Worm (Caenorhabditis elegans) whole organism, young adult: ENCODE measurements around the gene F55G7.1.

ENCODE experiments used
- B0336.3 ChIP-seq: fragments of 200-800 bp; sonication (Bioruptor generic); IDR thresholded peaks from 2 replicates; pipeline ENCODE4 v1.3.6; 2022; ENCODE audit warnings: missing genetic modification characterization, missing compliant biosample characterization
- C06A6.2 ChIP-seq: fragments of 200-800 bp; sonication (Bioruptor generic); conservative IDR thresholded peaks from 2 replicates; pipeline ENCODE4 v1.3.6; 2022; ENCODE audit warnings: missing genetic modification characterization, missing compliant biosample characterization
- F23B12.7 ChIP-seq: sonication (generic microtip); optimal IDR thresholded peaks from 2 replicates; lab custom pipeline; 2017; ENCODE audit warnings: missing genetic modification characterization, mild to moderate bottlenecking, missing compliant biosample characterization, antibody characterized with exemption, moderate library complexity; ENCODE audit not compliant: insufficient read depth
- F33H1.4 ChIP-seq: fragments of 200-800 bp; sonication (Bioruptor generic); IDR thresholded peaks from 2 replicates; pipeline ENCODE4 v1.3.6; 2022; ENCODE audit warnings: missing genetic modification reagents, missing genetic modification characterization, missing compliant biosample characterization
- F49E8.2 ChIP-seq: sonication (generic microtip); optimal IDR thresholded peaks from 3 replicates; lab custom pipeline; 2017; ENCODE audit warnings: missing genetic modification characterization, mild to moderate bottlenecking, missing compliant biosample characterization, antibody characterized with exemption, moderate library complexity; ENCODE audit not compliant: insufficient read depth
- F52B5.7 ChIP-seq: sonication (generic microtip); optimal IDR thresholded peaks from 2 replicates; lab custom pipeline; 2016; ENCODE audit warnings: mild to moderate bottlenecking, missing genetic modification characterization, missing compliant biosample characterization
- F55B11.4 ChIP-seq: sonication (generic microtip); optimal IDR thresholded peaks from 2 replicates; lab custom pipeline; 2016; ENCODE audit warnings: missing compliant biosample characterization, missing genetic modification characterization, borderline replicate concordance; ENCODE audit not compliant: insufficient read depth
- F57C9.4 ChIP-seq: sonication (generic microtip); optimal IDR thresholded peaks from 2 replicates; lab custom pipeline; 2017; ENCODE audit warnings: mild to moderate bottlenecking, missing genetic modification characterization, missing compliant biosample characterization
- K12H6.12 ChIP-seq: fragments of 200-800 bp; sonication (Bioruptor generic); optimal IDR thresholded peaks from 2 replicates; lab custom pipeline; 2018; ENCODE audit warnings: mild to moderate bottlenecking, missing genetic modification characterization, missing compliant biosample characterization
- Y53F4B.3 ChIP-seq: fragments of 200-800 bp; sonication (Bioruptor generic); IDR thresholded peaks from 2 replicates; pipeline ENCODE4 v1.3.6; 2022; ENCODE audit warnings: missing genetic modification reagents, missing genetic modification characterization, missing compliant biosample characterization
- Y53G8AR.9 ChIP-seq: fragments of 200-800 bp; sonication (Bioruptor generic); conservative IDR thresholded peaks from 2 replicates; pipeline ENCODE4 v1.3.6; 2022; ENCODE audit warnings: missing genetic modification reagents, missing genetic modification characterization, missing compliant biosample characterization
- Y79H2A.3 ChIP-seq: fragments of 200-800 bp; sonication (Bioruptor generic); conservative IDR thresholded peaks from 2 replicates; pipeline ENCODE4 v1.3.6; 2022; ENCODE audit warnings: missing genetic modification reagents, missing genetic modification characterization, missing compliant biosample characterization
- ama-1 ChIP-seq, 3 experiments: fragments of 150-350 bp in 1 of 3; sonication (generic microtip) in 2 of 3; optimal IDR thresholded peaks; 2 replicates each; lab custom pipeline; 2014 to 2018; ENCODE audit warnings: missing biosample characterization in 2 of 3, missing genetic modification characterization in 2 of 3, missing genetic modification reagents in 2 of 3
- aptf-2 ChIP-seq: fragments of 200-800 bp; sonication (Bioruptor generic); conservative IDR thresholded peaks from 2 replicates; pipeline ENCODE4 v1.3.6; 2022; ENCODE audit warnings: missing genetic modification reagents, missing genetic modification characterization, missing compliant biosample characterization
- attf-5 ChIP-seq: fragments of 200-800 bp; sonication (Bioruptor generic); optimal IDR thresholded peaks from 2 replicates; lab custom pipeline; 2018; ENCODE audit warnings: mild to moderate bottlenecking, missing genetic modification characterization, missing compliant biosample characterization
- attf-6 ChIP-seq: fragments of 200-800 bp; sonication (Bioruptor generic); IDR thresholded peaks from 2 replicates; pipeline ENCODE4 v1.3.6; 2022; ENCODE audit warnings: missing genetic modification reagents, missing genetic modification characterization, missing compliant biosample characterization
- bed-1 ChIP-seq: fragments of 200-800 bp; sonication (Bioruptor generic); IDR thresholded peaks from 2 replicates; pipeline ENCODE4 v1.3.6; 2022; ENCODE audit warnings: missing genetic modification reagents, missing genetic modification characterization, missing compliant biosample characterization
- efl-1 ChIP-seq: fragments of 150-350 bp; optimal IDR thresholded peaks from 2 replicates; lab custom pipeline; 2014; ENCODE audit warnings: missing biosample characterization, missing genetic modification reagents, missing genetic modification characterization
- egl-18 ChIP-seq: fragments of 200-800 bp; sonication (Bioruptor generic); IDR thresholded peaks from 2 replicates; pipeline ENCODE4 v1.3.6; 2022; ENCODE audit warnings: missing genetic modification reagents, missing genetic modification characterization, missing compliant biosample characterization
- egrh-3 ChIP-seq: fragments of 200-800 bp; sonication (Bioruptor generic); IDR thresholded peaks from 2 replicates; pipeline ENCODE4 v1.3.6; 2022; ENCODE audit warnings: missing genetic modification reagents, missing genetic modification characterization, missing compliant biosample characterization
- ekl-4 ChIP-seq: fragments of 200-800 bp; sonication (Bioruptor generic); IDR thresholded peaks from 2 replicates; pipeline ENCODE4 v1.3.6; 2022; ENCODE audit warnings: missing genetic modification reagents, missing genetic modification characterization, missing compliant biosample characterization
- hlh-12 ChIP-seq: sonication (generic microtip); optimal IDR thresholded peaks from 2 replicates; lab custom pipeline; 2016; ENCODE audit warnings: missing genetic modification characterization, missing compliant biosample characterization
- hlh-26 ChIP-seq: fragments of 200-800 bp; sonication (Bioruptor generic); conservative IDR thresholded peaks from 2 replicates; pipeline ENCODE4 v1.3.6; 2022; ENCODE audit warnings: missing genetic modification reagents, missing genetic modification characterization, missing compliant biosample characterization
- hmg-1.2 ChIP-seq: fragments of 200-800 bp; sonication (Bioruptor generic); IDR thresholded peaks from 2 replicates; pipeline ENCODE4 v1.3.6; 2022; ENCODE audit warnings: missing genetic modification reagents, missing genetic modification characterization, missing compliant biosample characterization
- let-526 ChIP-seq: fragments of 200-800 bp; sonication (Bioruptor generic); IDR thresholded peaks from 2 replicates; pipeline ENCODE4 v1.3.6; 2022; ENCODE audit warnings: missing genetic modification reagents, missing genetic modification characterization, missing compliant biosample characterization
- let-607 ChIP-seq, 2 experiments: fragments of 200-800 bp in 1 of 2; sonication (Bioruptor generic) in 1 of 2; sonication (generic microtip) in 1 of 2; optimal IDR thresholded peaks; 2 replicates each; lab custom pipeline; 2016 to 2018; ENCODE audit warnings: mild to moderate bottlenecking in 2 of 2, missing compliant biosample characterization in 2 of 2, missing genetic modification characterization in 2 of 2, moderate library complexity in 2 of 2, missing genotype in 1 of 2
- lin-54 ChIP-seq: fragments of 200-800 bp; sonication (Bioruptor generic); optimal IDR thresholded peaks from 2 replicates; lab custom pipeline; 2018; ENCODE audit warnings: mild to moderate bottlenecking, missing genetic modification characterization, missing compliant biosample characterization
- lsl-1 ChIP-seq: fragments of 200-800 bp; sonication (Bioruptor generic); optimal IDR thresholded peaks from 2 replicates; lab custom pipeline; 2018; ENCODE audit warnings: mild to moderate bottlenecking, missing genetic modification characterization, moderate library complexity, missing compliant biosample characterization
- madf-6 ChIP-seq: fragments of 200-800 bp; sonication (Bioruptor generic); IDR thresholded peaks from 2 replicates; pipeline ENCODE4 v1.3.6; 2022; ENCODE audit warnings: missing genetic modification reagents, missing genetic modification characterization, missing compliant biosample characterization
- mel-28 ChIP-seq: sonication (generic microtip); optimal IDR thresholded peaks from 2 replicates; lab custom pipeline; 2016; ENCODE audit warnings: borderline replicate concordance, mild to moderate bottlenecking, missing genetic modification characterization, missing compliant biosample characterization
- mes-4 ChIP-seq: sonication (generic microtip); optimal IDR thresholded peaks from 2 replicates; lab custom pipeline; 2016; ENCODE audit warnings: missing genotype, missing genetic modification characterization, missing compliant biosample characterization
- nhr-27 ChIP-seq: fragments of 200-800 bp; sonication (Bioruptor generic); optimal IDR thresholded peaks from 2 replicates; lab custom pipeline; 2018; ENCODE audit warnings: mild to moderate bottlenecking, missing genetic modification characterization, moderate library complexity, missing compliant biosample characterization
- rcor-1 ChIP-seq: fragments of 200-800 bp; sonication (Bioruptor generic); IDR thresholded peaks from 2 replicates; pipeline ENCODE4 v1.3.6; 2022; ENCODE audit warnings: missing genetic modification reagents, missing genetic modification characterization, missing compliant biosample characterization
- rec-8 ChIP-seq, 2 experiments: sonication (generic microtip); optimal IDR thresholded peaks; 2 replicates each; lab custom pipeline; 2016; ENCODE audit warnings: mild to moderate bottlenecking in 2 of 2, missing genetic modification characterization in 2 of 2, missing genetic modification reagents in 2 of 2, missing genotype in 2 of 2, missing biosample characterization in 1 of 2, missing compliant biosample characterization in 1 of 2, moderate library complexity in 1 of 2
- rpc-1 ChIP-seq, 2 experiments: fragments of 150-350 bp in 1 of 2; sonication (generic microtip) in 1 of 2; optimal IDR thresholded peaks; 2 replicates each; lab custom pipeline; 2014 to 2018; ENCODE audit warnings: missing biosample characterization in 1 of 2, missing genetic modification characterization in 1 of 2, missing genetic modification reagents in 1 of 2, missing genotype in 1 of 2
- sdz-38 ChIP-seq: sonication (generic microtip); optimal IDR thresholded peaks from 2 replicates; lab custom pipeline; 2016; ENCODE audit warnings: missing genotype, missing genetic modification characterization, missing compliant biosample characterization
- tbp1 ChIP-seq: fragments of 200-800 bp; sonication (Bioruptor generic); optimal IDR thresholded peaks from 2 replicates; lab custom pipeline; 2018; ENCODE audit warnings: mild to moderate bottlenecking, missing genetic modification characterization, missing compliant biosample characterization
- tlf-1 ChIP-seq: fragments of 200-800 bp; sonication (Bioruptor generic); optimal IDR thresholded peaks from 2 replicates; lab custom pipeline; 2018; ENCODE audit warnings: mild to moderate bottlenecking, missing genetic modification characterization, missing compliant biosample characterization
- unc-62 ChIP-seq: fragments of 150-350 bp; optimal IDR thresholded peaks from 2 replicates; lab custom pipeline; 2014; ENCODE audit warnings: missing biosample characterization, missing genetic modification reagents, missing genetic modification characterization
- zfh-2 ChIP-seq: fragments of 200-800 bp; sonication (Bioruptor generic); conservative IDR thresholded peaks from 2 replicates; pipeline ENCODE4 v1.3.6; 2022; ENCODE audit warnings: missing genetic modification reagents, missing genetic modification characterization, missing compliant biosample characterization
- ztf-26 ChIP-seq: sonication (generic microtip); optimal IDR thresholded peaks from 2 replicates; lab custom pipeline; 2017; ENCODE audit warnings: missing genetic modification characterization, missing compliant biosample characterization
- ztf-28 ChIP-seq: fragments of 200-800 bp; sonication (Bioruptor generic); IDR thresholded peaks from 2 replicates; pipeline ENCODE4 v1.3.6; 2022; ENCODE audit warnings: missing genetic modification reagents, missing genetic modification characterization, missing compliant biosample characterization

The F55G7.1 gene

ce11 chrX:11937343-11937935 lies 13.2 kb downstream of the F55G7.1 start (continued):
- no peak for TF ChIP-seq zfh-2 (GFP tag; lab: Robert Waterston, UW)
- TF ChIP-seq F23B12.7 (tag; lab: Kevin White, UChicago), result peak; percentile 90
- peak; percentile 6 to 26 for TF ChIP-seq rec-8 (tag; optimal IDR thresholded peaks at IDR 0.05; lab: Kevin White, UChicago)
- TF ChIP-seq ama-1 (optimal IDR thresholded peaks at IDR 0.05; lab: Kevin White, UChicago), result no peak
- TF ChIP-seq ama-1 (GFP tag; optimal IDR thresholded peaks at IDR 0.05; lab: Kevin White, UChicago), result peak; percentile 66 to 90
- TF ChIP-seq bed-1, result peak; percentile 90; the same call in 1 of the 2 replicates
- TF ChIP-seq attf-6, result no peak
- TF ChIP-seq lsl-1 (GFP tag; lab: Kevin White, UChicago), result no peak
- no peak for TF ChIP-seq egrh-3 (GFP tag; lab: Robert Waterston, UW)
- TF ChIP-seq mes-4 (tag; lab: Kevin White, UChicago), result no peak
- no peak for TF ChIP-seq Y79H2A.3 (GFP tag; lab: Robert Waterston, UW)
- TF ChIP-seq B0336.3, result peak; percentile 99
- no peak for TF ChIP-seq F55B11.4 (tag; lab: Kevin White, UChicago)
- no peak for TF ChIP-seq sdz-38 (tag; lab: Kevin White, UChicago)
- peak; percentile 99 for TF ChIP-seq tlf-1
- TF ChIP-seq C06A6.2 (GFP tag; lab: Robert Waterston, UW), result peak; percentile 92
- TF ChIP-seq hlh-26 (GFP tag; lab: Robert Waterston, UW), result no peak
- TF ChIP-seq F52B5.7 (tag; lab: Kevin White, UChicago), result peak; percentile 93
- TF ChIP-seq K12H6.12, result peak; percentile 94
- no peak for TF ChIP-seq madf-6 (GFP tag; lab: Robert Waterston, UW)
- TF ChIP-seq rpc-1 (optimal IDR thresholded peaks at IDR 0.05; lab: Kevin White, UChicago), result peak; percentile 17
- no peak for TF ChIP-seq rpc-1 (tag; optimal IDR thresholded peaks at IDR 0.05; lab: Kevin White, UChicago)
- no peak for TF ChIP-seq ztf-28
- TF ChIP-seq F57C9.4, result peak; percentile 28
- peak; percentile 91 for TF ChIP-seq ekl-4 (GFP tag; lab: Robert Waterston, UW)
- TF ChIP-seq tbp1 (GFP tag; lab: Kevin White, UChicago), result peak; percentile 80
- peak; percentile 97 for TF ChIP-seq Y53G8AR.9 (GFP tag; lab: Robert Waterston, UW)
- no peak for TF ChIP-seq hlh-12
- no peak for TF ChIP-seq Y53F4B.3
- TF ChIP-seq aptf-2 (GFP tag; lab: Robert Waterston, UW), result no peak
- TF ChIP-seq attf-5 (GFP tag; lab: Kevin White, UChicago), result peak; percentile 47
- TF ChIP-seq let-526 (GFP tag; lab: Robert Waterston, UW), result peak; percentile 78; the same call in 1 of the 2 replicates
- peak; percentile 55 to 93 for TF ChIP-seq let-607 (tag; optimal IDR thresholded peaks at IDR 0.05; lab: Kevin White, UChicago)
- TF ChIP-seq hmg-1.2 (GFP tag; lab: Robert Waterston, UW), result peak; percentile 85
- peak; percentile 81 for TF ChIP-seq mel-28 (tag; lab: Kevin White, UChicago)
- TF ChIP-seq lin-54 (GFP tag; lab: Kevin White, UChicago), result peak; percentile 92
- TF ChIP-seq nhr-27, result peak; percentile 87
- TF ChIP-seq F33H1.4, result no peak; the same call in none of the 2 replicates
- TF ChIP-seq unc-62, result peak; percentile 77
- peak; percentile 99 for TF ChIP-seq ztf-26 (tag; lab: Kevin White, UChicago)
- no peak for TF ChIP-seq F49E8.2 (tag; lab: Kevin White, UChicago)
- TF ChIP-seq efl-1 (GFP tag; lab: Kevin White, UChicago), result no peak
- peak; percentile 97 for TF ChIP-seq rcor-1 (GFP tag; lab: Robert Waterston, UW)
- TF ChIP-seq egl-18 (GFP tag; lab: Robert Waterston, UW), result peak; percentile 95
